Worm (Caenorhabditis elegans): Measurements from ENCODE around the gene hrde-1.

DNA sequence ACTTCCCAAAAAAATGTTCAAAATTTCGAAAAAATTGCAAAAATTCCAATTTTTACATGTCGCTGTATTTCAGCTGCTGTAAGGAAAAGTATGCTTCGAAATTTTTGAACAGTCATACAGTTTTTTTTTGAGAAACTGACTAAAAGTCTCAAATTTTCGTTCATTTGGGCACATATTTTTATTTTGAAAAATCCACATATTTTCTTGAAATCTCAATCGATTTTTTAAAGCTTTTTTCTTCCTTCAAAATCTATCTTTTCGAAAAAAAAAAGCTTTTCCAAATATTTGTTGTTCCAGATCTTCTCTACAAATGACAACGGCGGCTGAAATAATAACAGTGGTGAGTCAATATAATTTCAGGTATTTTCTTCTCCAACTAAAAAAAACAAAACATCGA, 21.0 kb upstream of the hrde-1 start, which contains the start of gene asd-1:
- TF ChIP-seq lag-1 (GFP tag; IDR thresholded peaks at IDR 0.05) (no peak), ama-1 (optimal IDR thresholded peaks at IDR 0.05) (no peak), ama-1 (GFP tag; optimal IDR thresholded peaks at IDR 0.05) (no peak), hmg-20 (GFP tag; IDR thresholded peaks at IDR 0.05) (no peak), ets-4 (GFP tag; optimal IDR thresholded peaks at IDR 0.05) (no peak), F23B12.7 (tag; optimal IDR thresholded peaks at IDR 0.05; ENCODE audit: insufficient read depth) (no peak), cebp-2 (GFP tag; IDR thresholded peaks at IDR 0.05) (no peak)
